Worm (Caenorhabditis elegans) whole organism, L2 larva: ENCODE data around the gene C48D5.3.

ENCODE experiments used
- C34F6.9 ChIP-seq: fragments of 150-350 bp; optimal IDR thresholded peaks from 2 replicates; lab custom pipeline; 2014; ENCODE audit warnings: missing biosample characterization, missing genetic modification characterization
- F13H6.1 ChIP-seq: sonication (generic microtip); optimal IDR thresholded peaks from 2 replicates; lab custom pipeline; 2016; ENCODE audit warnings: missing genetic modification characterization, missing compliant biosample characterization
- ZK546.5 ChIP-seq: sonication (generic microtip); optimal IDR thresholded peaks from 2 replicates; lab custom pipeline; 2017; ENCODE audit warnings: missing biosample characterization, missing genetic modification characterization
- blmp-1 ChIP-seq: sonication (generic microtip); optimal IDR thresholded peaks from 2 replicates; lab custom pipeline; 2017; ENCODE audit warnings: missing genetic modification characterization, mild to moderate bottlenecking, missing compliant biosample characterization, antibody characterized with exemption, moderate library complexity; ENCODE audit not compliant: insufficient read depth
- ceh-82 ChIP-seq: fragments of 150-350 bp; optimal IDR thresholded peaks from 2 replicates; lab custom pipeline; 2014; ENCODE audit warnings: missing biosample characterization, missing genetic modification characterization
- dmd-4 ChIP-seq: sonication (generic microtip); optimal IDR thresholded peaks from 2 replicates; lab custom pipeline; 2017; ENCODE audit warnings: missing biosample characterization, missing genetic modification characterization
- egl-27 ChIP-seq: sonication (generic microtip); optimal IDR thresholded peaks from 3 replicates; lab custom pipeline; 2017; ENCODE audit warnings: missing biosample characterization, missing genetic modification reagents, missing genetic modification characterization
- elt-1 ChIP-seq: fragments of 150-350 bp; optimal IDR thresholded peaks from 2 replicates; lab custom pipeline; 2014; ENCODE audit warnings: missing biosample characterization, missing genetic modification characterization
- elt-3 ChIP-seq: sonication (generic microtip); optimal IDR thresholded peaks from 2 replicates; lab custom pipeline; 2017; ENCODE audit warnings: missing biosample characterization, missing genetic modification characterization
- lin-13 ChIP-seq: fragments of 150-350 bp; optimal IDR thresholded peaks from 2 replicates; lab custom pipeline; 2014; ENCODE audit warnings: missing biosample characterization, missing genetic modification reagents, missing genetic modification characterization
- lin-39 ChIP-seq: fragments of 150-350 bp; optimal IDR thresholded peaks from 2 replicates; lab custom pipeline; 2014; ENCODE audit warnings: missing biosample characterization, missing genetic modification reagents, missing genetic modification characterization
- lsy-2 ChIP-seq, 2 experiments: fragments of 150-350 bp in 1 of 2; sonication (generic microtip) in 1 of 2; optimal IDR thresholded peaks; 2 replicates each; lab custom pipeline; 2014 to 2017; ENCODE audit warnings: missing biosample characterization in 2 of 2, missing genetic modification characterization in 2 of 2
- mab-5 ChIP-seq: fragments of 150-350 bp; optimal IDR thresholded peaks from 2 replicates; lab custom pipeline; 2014; ENCODE audit warnings: missing biosample characterization, missing genetic modification characterization
- mbf-1 ChIP-seq: sonication (generic microtip); optimal IDR thresholded peaks from 2 replicates; lab custom pipeline; 2017; ENCODE audit warnings: missing biosample characterization, missing genetic modification characterization
- mdl-1 ChIP-seq, 2 experiments: fragments of 150-350 bp in 1 of 2; sonication (generic microtip) in 1 of 2; optimal IDR thresholded peaks; 2 replicates each; lab custom pipeline; 2017; ENCODE audit warnings: missing biosample characterization in 2 of 2, missing genetic modification characterization in 2 of 2
- nhr-10 ChIP-seq: sonication (generic microtip); optimal IDR thresholded peaks from 2 replicates; lab custom pipeline; 2017; ENCODE audit warnings: missing biosample characterization, missing genetic modification characterization
- nhr-11 ChIP-seq: fragments of 150-350 bp; optimal IDR thresholded peaks from 2 replicates; lab custom pipeline; 2014; ENCODE audit warnings: missing biosample characterization, missing genetic modification characterization
- nhr-12 ChIP-seq: fragments of 150-350 bp; optimal IDR thresholded peaks from 2 replicates; lab custom pipeline; 2014; ENCODE audit warnings: missing biosample characterization, missing genetic modification characterization
- nhr-129 ChIP-seq: fragments of 150-350 bp; optimal IDR thresholded peaks from 2 replicates; lab custom pipeline; 2014; ENCODE audit warnings: missing biosample characterization, missing genetic modification characterization
- nhr-21 ChIP-seq: fragments of 150-350 bp; optimal IDR thresholded peaks from 2 replicates; lab custom pipeline; 2014; ENCODE audit warnings: missing biosample characterization, missing genetic modification characterization
- nhr-23 ChIP-seq: fragments of 150-350 bp; optimal IDR thresholded peaks from 2 replicates; lab custom pipeline; 2014; ENCODE audit warnings: missing biosample characterization, missing genetic modification reagents, missing genetic modification characterization
- nhr-25 ChIP-seq: fragments of 150-350 bp; sonication (generic microtip); optimal IDR thresholded peaks from 3 replicates; lab custom pipeline; 2014; ENCODE audit warnings: missing biosample characterization, missing genetic modification characterization
- nhr-6 ChIP-seq: fragments of 150-350 bp; optimal IDR thresholded peaks from 2 replicates; lab custom pipeline; 2014; ENCODE audit warnings: missing biosample characterization, missing genetic modification characterization
- peb-1 ChIP-seq: fragments of 150-350 bp; optimal IDR thresholded peaks from 2 replicates; lab custom pipeline; 2014; ENCODE audit warnings: missing biosample characterization, missing genetic modification characterization
- sem-4 ChIP-seq: fragments of 150-350 bp; optimal IDR thresholded peaks from 2 replicates; lab custom pipeline; 2014; ENCODE audit warnings: missing biosample characterization, missing genetic modification reagents, missing genetic modification characterization
- skn-1 ChIP-seq: sonication (generic microtip); optimal IDR thresholded peaks from 2 replicates; lab custom pipeline; 2017; ENCODE audit warnings: missing biosample characterization, missing genetic modification characterization
- sma-3 ChIP-seq: sonication (generic microtip); optimal IDR thresholded peaks from 2 replicates; lab custom pipeline; 2016; ENCODE audit warnings: missing genetic modification reagents, missing genetic modification characterization, missing compliant biosample characterization
- sma-9 ChIP-seq, 2 experiments: fragments of 150-350 bp in 1 of 2; sonication (generic microtip) in 1 of 2; optimal IDR thresholded peaks; 2 replicates each; lab custom pipeline; 2014 to 2016; ENCODE audit warnings: missing genetic modification characterization in 2 of 2, mild to moderate bottlenecking in 1 of 2, missing biosample characterization in 1 of 2, missing compliant biosample characterization in 1 of 2, missing genetic modification reagents in 1 of 2, moderate library complexity in 1 of 2
- snpc-4 ChIP-seq: fragments of 150-350 bp; optimal IDR thresholded peaks from 2 replicates; lab custom pipeline; 2014; ENCODE audit warnings: missing biosample characterization, missing genetic modification characterization
- unc-39 ChIP-seq: fragments of 150-350 bp; optimal IDR thresholded peaks from 2 replicates; lab custom pipeline; 2014; ENCODE audit warnings: missing biosample characterization, missing genetic modification characterization
- unc-55 ChIP-seq: fragments of 150-350 bp; sonication (generic microtip); optimal IDR thresholded peaks from 3 replicates; lab custom pipeline; 2014; ENCODE audit warnings: missing biosample characterization, missing genetic modification reagents, missing genetic modification characterization
- zag-1 ChIP-seq: fragments of 150-350 bp; optimal IDR thresholded peaks from 2 replicates; lab custom pipeline; 2014; ENCODE audit warnings: missing biosample characterization, missing genetic modification characterization
- ztf-1 ChIP-seq: fragments of 200-800 bp; sonication (Bioruptor generic); conservative IDR thresholded peaks from 2 replicates; pipeline ENCODE4 v1.3.6; 2022; ENCODE audit warnings: missing genetic modification characterization, missing compliant biosample characterization
- ztf-11 ChIP-seq: sonication (generic microtip); optimal IDR thresholded peaks from 2 replicates; lab custom pipeline; 2017; ENCODE audit warnings: missing biosample characterization, missing genetic modification characterization
- ztf-4 ChIP-seq: fragments of 150-350 bp; optimal IDR thresholded peaks from 2 replicates; lab custom pipeline; 2014; ENCODE audit warnings: missing biosample characterization, missing genetic modification characterization

The C48D5.3 gene

DNA sequence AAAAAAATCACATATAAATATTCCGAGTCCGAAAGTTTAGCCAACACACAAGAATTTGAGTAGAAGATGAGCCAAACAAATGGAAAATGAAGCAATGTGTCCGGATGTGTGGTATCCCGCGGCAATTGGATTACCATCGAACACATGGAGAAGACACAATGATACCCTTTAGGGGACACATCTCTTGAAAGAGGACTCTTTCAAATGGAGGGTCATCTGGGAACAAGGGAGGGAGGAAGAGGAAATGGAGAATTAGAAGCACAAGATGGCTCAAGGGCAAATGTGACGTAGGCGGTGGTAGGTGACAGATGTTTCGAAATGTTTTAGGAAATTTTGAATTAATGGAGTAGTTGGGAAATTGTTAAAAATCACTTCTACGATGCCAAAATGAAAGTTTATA, 38.5 kb downstream of the C48D5.3 start:
- TF ChIP-seq mab-5 (no peak), sma-9 (GFP tag; optimal IDR thresholded peaks at IDR 0.05; lab: Kevin White, UChicago) (peak; percentile 1), sma-9 (tag; optimal IDR thresholded peaks at IDR 0.05; lab: Kevin White, UChicago) (no peak), C34F6.9 (tag; lab: Kevin White, UChicago) (peak; percentile 24), zag-1 (tag; lab: Kevin White, UChicago) (peak; percentile 47), sem-4 (tag; lab: Kevin White, UChicago) (peak; percentile 43), mbf-1 (tag; lab: Kevin White, UChicago) (no peak)
- TF ChIP-seq, all 48 proteins: peak for 4

DNA sequence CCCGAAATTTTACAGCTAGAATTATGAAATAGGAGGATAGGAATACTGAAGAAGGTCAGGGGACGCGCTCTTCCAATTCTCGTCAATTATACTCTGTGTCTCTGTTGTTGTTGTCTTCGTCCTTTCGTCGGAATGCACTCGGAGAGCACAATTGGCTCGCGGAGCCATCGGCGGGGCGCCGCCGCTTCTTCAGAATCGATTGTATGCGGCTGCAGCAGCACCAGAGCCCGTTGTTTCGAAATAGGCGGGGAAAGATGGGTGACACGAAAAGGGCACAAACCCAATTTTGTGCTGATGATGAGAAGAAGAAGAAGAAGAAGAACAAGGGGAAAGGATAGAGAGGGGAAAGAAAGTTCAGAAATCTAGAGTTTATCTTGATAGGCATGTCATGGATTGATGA, 39.4 kb downstream of the C48D5.3 start:
- peak; percentile 1 for TF ChIP-seq sem-4 (tag; lab: Kevin White, UChicago)
- TF ChIP-seq unc-55 (GFP tag; lab: Kevin White, UChicago): peak; percentile 28
- peak in 1 of 2 experiments; percentile 26 for TF ChIP-seq lsy-2 (tag; optimal IDR thresholded peaks at IDR 0.05; lab: Kevin White, UChicago)
- no peak for TF ChIP-seq lin-13
- TF ChIP-seq zag-1 (tag; lab: Kevin White, UChicago): peak; percentile 85
- TF ChIP-seq nhr-129 (tag; lab: Kevin White, UChicago): peak; percentile 22
- TF ChIP-seq snpc-4: no peak
- TF ChIP-seq F13H6.1 (tag; lab: Kevin White, UChicago): peak; percentile 19
- TF ChIP-seq C34F6.9 (tag; lab: Kevin White, UChicago): peak; percentile 35
- TF ChIP-seq, all 48 proteins: peak for 7

DNA sequence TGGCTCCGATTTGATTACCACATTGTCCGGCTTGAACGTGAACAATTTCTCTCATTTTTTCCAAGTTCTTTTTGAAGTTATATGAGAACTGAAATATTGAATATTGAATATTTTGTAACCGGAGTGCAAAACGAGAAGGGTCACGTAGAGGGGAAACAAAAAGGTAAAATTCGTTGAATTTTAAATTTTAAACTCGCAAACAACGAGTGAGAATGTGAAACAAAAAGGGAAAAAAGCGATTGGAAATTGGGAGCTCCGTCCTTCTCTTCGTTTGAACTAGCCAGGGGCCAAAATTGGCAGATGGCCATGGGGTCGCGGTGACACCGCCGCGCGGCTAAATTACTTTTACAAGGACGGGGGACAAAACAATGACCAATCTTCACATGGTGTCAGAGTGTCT, 40.0 kb downstream of the C48D5.3 start, which contains the start of gene ben-1:
Gene ben-1 (minus strand): TSS at position 101 of the 400 bp plus-strand sequence.
- TF ChIP-seq snpc-4: no peak
- TF ChIP-seq ztf-4 (tag; lab: Kevin White, UChicago): no peak
- no peak for TF ChIP-seq egl-27 (tag; lab: Kevin White, UChicago)
- no peak for TF ChIP-seq peb-1
- no peak for TF ChIP-seq elt-1 (tag; lab: Kevin White, UChicago)
- TF ChIP-seq dmd-4: no peak
- TF ChIP-seq nhr-129 (tag; lab: Kevin White, UChicago): no peak
- TF ChIP-seq lin-39 (tag; lab: Kevin White, UChicago): no peak
- TF ChIP-seq C34F6.9 (tag; lab: Kevin White, UChicago): no peak
- no peak for TF ChIP-seq sma-3
- no peak for TF ChIP-seq mbf-1 (tag; lab: Kevin White, UChicago)
- TF ChIP-seq skn-1 (tag; lab: Kevin White, UChicago): no peak
- TF ChIP-seq unc-39 (tag; lab: Kevin White, UChicago): no peak
- no peak for TF ChIP-seq lsy-2 (tag; optimal IDR thresholded peaks at IDR 0.05; lab: Kevin White, UChicago)
- no peak for TF ChIP-seq blmp-1
- no peak for TF ChIP-seq nhr-10 (tag; lab: Kevin White, UChicago)
- TF ChIP-seq ZK546.5 (tag; lab: Kevin White, UChicago): no peak
- no peak for TF ChIP-seq nhr-23 (tag; lab: Kevin White, UChicago)
- no peak for TF ChIP-seq elt-3 (tag; lab: Kevin White, UChicago)

DNA sequence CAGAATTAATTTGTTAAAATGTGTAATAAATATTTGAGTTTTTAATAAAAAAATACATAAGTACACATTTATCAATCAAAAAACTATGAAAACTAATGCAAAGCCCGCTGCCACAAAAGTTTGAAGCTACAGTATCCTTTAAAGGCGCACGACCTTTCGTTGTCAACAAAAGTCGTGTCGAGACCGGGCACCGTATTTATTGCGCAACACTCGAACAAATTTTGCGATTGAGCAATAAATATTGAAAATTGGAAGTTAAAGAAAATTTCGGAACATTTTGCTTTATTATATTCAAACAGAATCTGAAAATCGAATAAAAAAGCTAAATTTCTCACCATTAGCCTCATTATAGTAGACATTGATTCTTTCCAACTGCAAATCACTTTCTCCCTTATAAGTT, 40.4 kb downstream of the C48D5.3 start:
- TF ChIP-seq nhr-12 (no peak), F13H6.1 (tag; lab: Kevin White, UChicago) (no peak), nhr-10 (tag; lab: Kevin White, UChicago) (no peak), nhr-21 (no peak), C34F6.9 (tag; lab: Kevin White, UChicago) (no peak), nhr-6 (tag; lab: Kevin White, UChicago) (no peak), lin-39 (tag; lab: Kevin White, UChicago) (no peak), nhr-23 (tag; lab: Kevin White, UChicago) (no peak), mdl-1 (tag; optimal IDR thresholded peaks at IDR 0.05; lab: Kevin White, UChicago) (no peak), ztf-11 (no peak), ztf-1 (GFP tag; lab: Robert Waterston, UW) (no peak), blmp-1 (no peak), ceh-82 (tag; lab: Kevin White, UChicago) (no peak), sem-4 (tag; lab: Kevin White, UChicago) (no peak), unc-39 (tag; lab: Kevin White, UChicago) (no peak), ZK546.5 (tag; lab: Kevin White, UChicago) (no peak), nhr-11 (no peak), nhr-25 (tag; lab: Kevin White, UChicago) (no peak)
